Worm (Caenorhabditis elegans): ENCODE results near the gene srz-96.

ce11 chrV:17178457-17178856, 20.6 kb upstream of the srz-96 start, which contains the start of gene srh-174:
- TF ChIP-seq fos-1 (tag; optimal IDR thresholded peaks at IDR 0.05): no peak
- TF ChIP-seq snpc-4 (tag; optimal IDR thresholded peaks at IDR 0.05): no peak
- no peak for TF ChIP-seq lin-1 (GFP tag; IDR thresholded peaks at IDR 0.05)
- TF ChIP-seq ama-1 (optimal IDR thresholded peaks at IDR 0.05): no peak
- TF ChIP-seq mdl-1 (tag; optimal IDR thresholded peaks at IDR 0.05): no peak
- TF ChIP-seq dmd-8 (GFP tag; IDR thresholded peaks at IDR 0.05): no peak
- no peak for TF ChIP-seq pha-4 (GFP tag; IDR thresholded peaks at IDR 0.05)
- TF ChIP-seq pha-4 (tag; optimal IDR thresholded peaks at IDR 0.05): no peak
- no peak for TF ChIP-seq cey-2 (tag; optimal IDR thresholded peaks at IDR 0.05; ENCODE audit: borderline replicate concordance, insufficient read depth)
